Fruit fly (Drosophila melanogaster) whole organism, embryonic: ENCODE data around the gene dUTPase.

Experiments
- Bgb ChIP-seq: fragments of 200-800 bp; sonication (Bioruptor generic); IDR thresholded peaks from 2 replicates; pipeline ENCODE4 v1.3.6; 2022; ENCODE audit warnings: missing biosample characterization, missing genetic modification characterization; ENCODE audit not compliant: partially characterized antibody
- CG11398 ChIP-seq: fragments of 200-800 bp; sonication (Bioruptor generic); optimal IDR thresholded peaks from 2 replicates; lab custom pipeline; 2016; ENCODE audit warnings: missing biosample characterization, missing genetic modification characterization
- CG11456 ChIP-seq: fragments of 200-800 bp; sonication (Bioruptor generic); IDR thresholded peaks from 3 replicates; pipeline ENCODE4 v1.3.6; 2022; ENCODE audit warnings: missing biosample characterization, missing genetic modification characterization
- CG14710 ChIP-seq: fragments of 200-800 bp; sonication (Bioruptor generic); optimal IDR thresholded peaks from 3 replicates; lab custom pipeline; 2019; ENCODE audit warnings: missing biosample characterization, mild to moderate bottlenecking, missing genetic modification characterization, moderate library complexity
- CG17568 ChIP-seq: fragments of 200-800 bp; sonication (Bioruptor generic); optimal IDR thresholded peaks from 2 replicates; lab custom pipeline; 2018; ENCODE audit warnings: missing biosample characterization, mild to moderate bottlenecking, missing genetic modification characterization, moderate library complexity
- CG18599 ChIP-seq: fragments of 200-800 bp; sonication (Bioruptor generic); optimal IDR thresholded peaks from 3 replicates; lab custom pipeline; 2017; ENCODE audit warnings: missing biosample characterization, missing genetic modification characterization, mild to moderate bottlenecking, moderate library complexity, missing genetic modification reagents
- CG31365 ChIP-seq: fragments of 200-800 bp; sonication (Bioruptor generic); optimal IDR thresholded peaks from 2 replicates; lab custom pipeline; 2018; ENCODE audit warnings: missing biosample characterization, mild to moderate bottlenecking, missing genetic modification characterization
- CG3163 ChIP-seq: fragments of 200-800 bp; sonication (Bioruptor generic); optimal IDR thresholded peaks from 3 replicates; lab custom pipeline; 2016; ENCODE audit warnings: missing biosample characterization, missing genetic modification characterization
- CG3281 ChIP-seq: fragments of 200-800 bp; sonication (Bioruptor generic); optimal IDR thresholded peaks from 3 replicates; lab custom pipeline; 2017; ENCODE audit warnings: missing biosample characterization, mild to moderate bottlenecking, missing genetic modification characterization
- CG33213 ChIP-seq: fragments of 200-800 bp; sonication (Bioruptor generic); optimal IDR thresholded peaks from 3 replicates; lab custom pipeline; 2016; ENCODE audit warnings: missing biosample characterization, missing genetic modification characterization
- CG3407 ChIP-seq: fragments of 200-800 bp; sonication (Bioruptor generic); optimal IDR thresholded peaks from 2 replicates; lab custom pipeline; 2018; ENCODE audit warnings: missing biosample characterization, mild to moderate bottlenecking, missing genetic modification characterization
- CG3838 ChIP-seq: fragments of 200-800 bp; sonication (Bioruptor generic); optimal IDR thresholded peaks from 3 replicates; lab custom pipeline; 2016; ENCODE audit warnings: missing biosample characterization, missing genetic modification characterization
- CG5180 ChIP-seq: fragments of 200-800 bp; sonication (Bioruptor generic); optimal IDR thresholded peaks from 3 replicates; lab custom pipeline; 2017; ENCODE audit warnings: missing biosample characterization, missing genetic modification characterization, mild to moderate bottlenecking, moderate library complexity, missing genetic modification reagents
- D19B ChIP-seq: fragments of 200-800 bp; sonication (Bioruptor generic); optimal IDR thresholded peaks from 2 replicates; lab custom pipeline; 2017; ENCODE audit warnings: missing biosample characterization, mild to moderate bottlenecking, missing genetic modification characterization
- Ets65A ChIP-seq: fragments of 200-800 bp; sonication (Bioruptor generic); peaks from one replicate; lab custom pipeline; 2016; ENCODE audit warnings: missing biosample characterization, missing genetic modification characterization
- Hey ChIP-seq: fragments of 200-800 bp; sonication (Bioruptor generic); optimal IDR thresholded peaks from 3 replicates; lab custom pipeline; 2018; ENCODE audit warnings: missing biosample characterization, mild to moderate bottlenecking, missing genetic modification characterization
- Med ChIP-seq: fragments of 200-800 bp; sonication (Bioruptor generic); peaks from one replicate; lab custom pipeline; 2016; ENCODE audit warnings: missing biosample characterization, missing genetic modification characterization, mild to moderate bottlenecking, inconsistent platforms, moderate library complexity
- abd-A ChIP-seq: fragments of 200-800 bp; sonication (Bioruptor generic); optimal IDR thresholded peaks from 3 replicates; lab custom pipeline; 2019; ENCODE audit warnings: missing biosample characterization, mild to moderate bottlenecking, missing genetic modification characterization, moderate library complexity
- bsh ChIP-seq, 2 experiments: fragments of 200-800 bp; sonication (Bioruptor generic); optimal IDR thresholded peaks; 2 replicates each; lab custom pipeline; 2017 to 2018; ENCODE audit warnings: mild to moderate bottlenecking in 2 of 2, missing biosample characterization in 2 of 2, missing genetic modification characterization in 2 of 2, moderate library complexity in 1 of 2
- cwo ChIP-seq: fragments of 200-800 bp; sonication (Bioruptor generic); optimal IDR thresholded peaks from 3 replicates; lab custom pipeline; 2017; ENCODE audit warnings: missing biosample characterization, missing genetic modification characterization, mild to moderate bottlenecking, moderate library complexity, missing genetic modification reagents
- grn ChIP-seq: fragments of 200-800 bp; sonication (Bioruptor generic); optimal IDR thresholded peaks from 3 replicates; lab custom pipeline; 2017; ENCODE audit warnings: missing biosample characterization, missing genetic modification characterization
- gro ChIP-seq: fragments of 200-800 bp; sonication (Bioruptor generic); optimal IDR thresholded peaks from 2 replicates; lab custom pipeline; 2016; ENCODE audit warnings: missing biosample characterization, missing genetic modification characterization
- gsb-n ChIP-seq: fragments of 200-800 bp; sonication (Bioruptor generic); optimal IDR thresholded peaks from 3 replicates; lab custom pipeline; 2018; ENCODE audit warnings: missing biosample characterization, mild to moderate bottlenecking, missing genetic modification characterization
- hbn ChIP-seq: fragments of 200-800 bp; sonication (Bioruptor generic); IDR thresholded peaks from 2 replicates; pipeline ENCODE4 v1.3.6; 2022; ENCODE audit warnings: missing biosample characterization, missing genetic modification characterization; ENCODE audit not compliant: partially characterized antibody
- mirr ChIP-seq: fragments of 200-800 bp; sonication (Bioruptor generic); optimal IDR thresholded peaks from 3 replicates; lab custom pipeline; 2018; ENCODE audit warnings: missing biosample characterization, mild to moderate bottlenecking, missing genetic modification characterization
- nom ChIP-seq: fragments of 200-800 bp; sonication (Bioruptor generic); optimal IDR thresholded peaks from 2 replicates; lab custom pipeline; 2017; ENCODE audit warnings: missing biosample characterization, missing genetic modification characterization, mild to moderate bottlenecking, moderate library complexity, missing genetic modification reagents
- oc ChIP-seq: fragments of 200-800 bp; sonication (Bioruptor generic); optimal IDR thresholded peaks from 2 replicates; lab custom pipeline; 2018; ENCODE audit warnings: missing biosample characterization, mild to moderate bottlenecking, missing genetic modification characterization, moderate library complexity
- prd ChIP-seq, 3 experiments: fragments of >200 bp in 2 of 3; fragments of 200-800 bp in 1 of 3; sonication (Bioruptor generic) in 1 of 3; optimal IDR thresholded peaks in 2 of 3; IDR thresholded peaks in 1 of 3; 2 replicates in 2 of 3; 3 replicates in 1 of 3; pipeline versions ENCODE4 v1.3.6 to Lab custom; 2017 to 2022; ENCODE audit warnings: missing biosample characterization in 1 of 3, missing genetic modification characterization in 1 of 3
- psq ChIP-seq: fragments of 200-800 bp; sonication (Bioruptor generic); optimal IDR thresholded peaks from 2 replicates; lab custom pipeline; 2017; ENCODE audit warnings: missing biosample characterization, missing genetic modification characterization
- sens ChIP-seq: fragments of 200-800 bp; sonication (Bioruptor generic); peaks from one replicate; lab custom pipeline; 2016; ENCODE audit warnings: missing biosample characterization, missing genetic modification characterization
- usp ChIP-seq: fragments of >200 bp; optimal IDR thresholded peaks from 2 replicates; lab custom pipeline; 2017; ENCODE audit warnings: missing biosample characterization, missing genetic modification characterization

The dUTPase gene

DNA sequence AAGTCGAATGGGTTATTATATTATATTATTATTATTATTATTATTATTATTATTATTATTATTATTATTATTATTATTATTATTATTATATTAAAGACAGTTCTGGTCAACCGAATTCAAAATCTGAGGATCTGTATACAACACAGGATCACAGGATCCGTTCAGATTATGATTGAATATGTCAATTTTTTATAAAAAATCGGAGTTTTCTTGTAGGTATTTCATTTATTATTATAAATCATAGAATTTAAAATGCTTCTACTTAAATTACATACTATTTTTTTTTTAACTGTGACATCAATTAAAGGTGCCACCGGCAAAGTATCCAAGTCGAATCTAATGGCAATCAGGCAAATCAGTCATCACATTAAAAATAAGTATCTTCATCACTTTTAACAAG lies 5.6 kb downstream of the dUTPase start, which contains the start of gene CG14913:
Gene CG14913 (plus strand): TSS at position 301 of the 400 bp plus-strand sequence.
- TF ChIP-seq CG11398 (GFP tag; lab: Kevin White, UChicago) (no peak), gsb-n (tag; lab: Kevin White, UChicago) (no peak), CG3838 (GFP tag; lab: Kevin White, UChicago) (no peak)

DNA sequence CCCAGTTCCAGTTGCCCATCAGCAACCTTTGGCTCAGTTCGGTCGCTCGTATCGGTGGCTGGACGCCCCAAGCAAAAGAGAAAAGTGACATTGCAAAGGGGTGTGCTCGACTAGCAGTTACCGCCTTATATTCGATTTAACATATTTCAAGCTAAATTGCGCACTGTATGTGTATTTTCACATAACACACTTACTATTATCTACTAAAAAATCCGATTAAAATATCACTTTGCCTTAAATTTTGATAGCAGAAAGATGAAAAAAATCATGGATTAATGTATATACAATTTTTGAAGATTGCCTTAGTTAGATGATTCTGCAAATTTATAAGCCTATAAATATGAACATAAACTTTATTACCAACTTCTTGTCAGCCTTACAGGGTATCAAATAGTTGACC lies 10.5 kb downstream of the dUTPase start:
- TF ChIP-seq abd-A (tag; lab: Kevin White, UChicago) (no peak), Bgb (GFP tag; lab: Robert Waterston, UW) (no peak), D19B (GFP tag; lab: Kevin White, UChicago) (peak; percentile 61), CG31365 (no peak), grn (GFP tag; lab: Kevin White, UChicago) (no peak), CG3163 (GFP tag; lab: Kevin White, UChicago) (no peak), psq (GFP tag; lab: Kevin White, UChicago) (no peak), Ets65A (GFP tag; lab: Kevin White, UChicago) (peak; percentile 11), mirr (no peak), CG14710 (no peak)

DNA sequence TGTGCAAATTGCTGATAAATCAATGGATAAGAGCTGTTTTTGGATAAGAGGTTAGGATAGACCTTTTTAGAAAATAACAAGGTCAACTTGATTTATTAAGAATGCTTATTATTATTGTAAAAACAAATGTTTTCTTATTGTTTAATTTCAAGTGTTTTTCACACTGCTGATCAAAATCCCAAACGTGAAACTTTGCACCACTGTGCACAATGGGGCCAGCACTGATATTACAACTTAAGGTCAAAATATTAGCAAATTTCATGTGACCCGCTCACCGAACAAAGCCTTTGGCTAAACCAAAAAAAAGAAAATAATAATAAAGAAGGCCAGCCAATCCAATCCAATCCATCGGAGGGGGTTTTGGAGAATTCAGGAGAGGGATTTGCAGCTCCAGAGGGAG lies 11.7 kb downstream of the dUTPase start:
- TF ChIP-seq CG3281 (GFP tag; lab: Kevin White, UChicago) (no peak), D19B (GFP tag; lab: Kevin White, UChicago) (no peak), cwo (GFP tag; lab: Kevin White, UChicago) (no peak), prd (optimal IDR thresholded peaks at IDR 0.05; lab: Kevin White, UChicago) (no peak), prd (GFP tag; IDR thresholded peaks at IDR 0.05; lab: Robert Waterston, UW) (peak; percentile 21; the same call in 1 of the 3 replicates), Med (peak; percentile 39), sens (peak; percentile 60), hbn (GFP tag; lab: Robert Waterston, UW) (no peak), CG17568 (GFP tag; lab: Kevin White, UChicago) (no peak)

DNA sequence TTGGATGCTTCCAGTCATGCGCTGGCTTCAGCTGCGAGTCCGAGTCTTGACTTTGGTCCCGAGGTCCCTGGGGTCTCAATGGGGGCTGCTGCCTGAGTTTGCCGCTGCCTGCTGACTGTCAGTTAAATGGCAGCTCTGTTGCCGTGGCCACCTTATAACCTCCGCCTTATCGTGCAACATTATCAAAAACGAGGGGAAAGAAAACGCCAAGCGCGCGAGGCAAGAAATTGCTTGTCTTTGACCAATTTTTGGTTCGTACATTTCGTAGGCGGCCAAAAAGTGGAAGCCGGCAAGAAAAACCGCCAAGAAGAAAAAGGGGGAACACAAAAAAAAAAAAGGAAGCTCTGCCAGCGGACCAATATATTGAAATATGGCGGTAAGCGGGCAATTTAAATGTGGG lies 12.8 kb downstream of the dUTPase start:
- no peak for TF ChIP-seq CG3407 (GFP tag; lab: Kevin White, UChicago)
- no peak for TF ChIP-seq CG18599 (GFP tag; lab: Kevin White, UChicago)
- TF ChIP-seq CG11456 (GFP tag; lab: Robert Waterston, UW) = no peak
- TF ChIP-seq CG33213 = no peak

DNA sequence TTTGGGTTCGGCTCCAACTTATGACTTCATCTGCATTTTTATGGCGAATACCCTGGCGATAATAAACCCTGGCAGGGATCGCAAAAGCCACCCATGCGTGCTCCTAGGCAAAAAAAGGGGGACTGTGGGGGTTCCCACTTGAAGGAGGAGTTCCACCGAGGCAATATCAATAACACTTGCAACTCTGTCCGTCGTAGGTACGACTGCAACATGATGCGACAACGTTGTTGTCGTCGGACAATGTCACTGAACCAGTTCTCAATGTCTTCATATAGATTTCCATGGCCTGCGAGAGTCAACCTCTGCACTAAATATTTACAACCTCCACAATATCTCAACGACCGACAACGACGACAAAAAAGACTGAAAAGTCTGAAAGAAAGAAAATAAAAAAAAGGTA lies 16.1 kb downstream of the dUTPase start:
- TF ChIP-seq bsh (GFP tag; optimal IDR thresholded peaks at IDR 0.05; lab: Kevin White, UChicago) = peak in 1 of 2 experiments; percentile 28
- peak; percentile 26 for TF ChIP-seq nom (GFP tag; lab: Kevin White, UChicago)
- no peak for TF ChIP-seq Hey (tag; lab: Kevin White, UChicago)
- TF ChIP-seq usp (GFP tag; lab: Kevin White, UChicago) = no peak

DNA sequence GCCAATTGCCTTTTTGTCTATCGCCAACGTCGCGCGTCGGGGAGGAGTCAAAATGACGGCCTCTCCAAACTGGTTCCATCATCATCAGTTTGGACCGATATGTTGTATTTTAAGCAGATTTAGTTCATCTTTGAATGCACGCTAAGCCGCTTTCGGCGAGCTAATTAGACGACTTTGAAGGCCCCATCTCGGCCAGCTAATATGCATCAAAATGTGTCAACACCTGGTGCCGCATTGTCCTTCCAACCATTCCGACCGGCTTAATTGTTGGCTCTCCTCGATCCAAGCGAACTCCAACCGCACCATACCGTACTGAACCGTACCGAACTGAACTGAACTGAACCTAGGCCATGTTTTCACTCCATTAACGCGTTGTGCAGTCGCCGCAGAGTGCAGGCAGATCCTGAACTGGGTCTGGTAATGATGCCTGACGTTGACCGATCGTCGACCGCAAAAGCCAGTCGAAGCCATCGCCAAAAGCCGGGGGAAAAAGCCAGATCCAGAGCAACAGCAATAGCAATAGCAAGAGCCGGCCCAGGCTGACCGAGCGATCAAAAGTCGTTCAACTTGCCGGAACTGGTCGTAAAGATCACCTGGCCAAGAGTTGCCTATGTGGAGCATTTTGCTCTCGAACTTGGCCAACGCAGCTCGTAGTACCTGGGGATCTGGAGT lies 16.8 kb downstream of the dUTPase start:
- TF ChIP-seq gro (GFP tag; lab: Kevin White, UChicago) (no peak), CG5180 (GFP tag; lab: Kevin White, UChicago) (peak; percentile 75), oc (tag; lab: Kevin White, UChicago) (peak; percentile 51)
